Fruit fly (Drosophila melanogaster) S2 (cell line): ENCODE measurements around the gene CG7044.
A peak's percentile ranks its signal among the peaks of the same experiment; 100 is the strongest.

ENCODE experiments used
- CG8478 ChIP-seq: fragments of >200 bp; optimal IDR thresholded peaks from 2 replicates; lab custom pipeline; 2018
- CTCF ChIP-seq, 2 experiments: fragments of >200 bp; optimal IDR thresholded peaks; 2 replicates each; lab custom pipeline; 2018

Gene CG7044

dm6 chr3R:21065696-21066080 lies 35.8 kb downstream of the CG7044 start:
- TF ChIP-seq CTCF (optimal IDR thresholded peaks at IDR 0.05; lab: Kevin White, UChicago) (no peak), CG8478 (lab: Kevin White, UChicago) (no peak)

DNA sequence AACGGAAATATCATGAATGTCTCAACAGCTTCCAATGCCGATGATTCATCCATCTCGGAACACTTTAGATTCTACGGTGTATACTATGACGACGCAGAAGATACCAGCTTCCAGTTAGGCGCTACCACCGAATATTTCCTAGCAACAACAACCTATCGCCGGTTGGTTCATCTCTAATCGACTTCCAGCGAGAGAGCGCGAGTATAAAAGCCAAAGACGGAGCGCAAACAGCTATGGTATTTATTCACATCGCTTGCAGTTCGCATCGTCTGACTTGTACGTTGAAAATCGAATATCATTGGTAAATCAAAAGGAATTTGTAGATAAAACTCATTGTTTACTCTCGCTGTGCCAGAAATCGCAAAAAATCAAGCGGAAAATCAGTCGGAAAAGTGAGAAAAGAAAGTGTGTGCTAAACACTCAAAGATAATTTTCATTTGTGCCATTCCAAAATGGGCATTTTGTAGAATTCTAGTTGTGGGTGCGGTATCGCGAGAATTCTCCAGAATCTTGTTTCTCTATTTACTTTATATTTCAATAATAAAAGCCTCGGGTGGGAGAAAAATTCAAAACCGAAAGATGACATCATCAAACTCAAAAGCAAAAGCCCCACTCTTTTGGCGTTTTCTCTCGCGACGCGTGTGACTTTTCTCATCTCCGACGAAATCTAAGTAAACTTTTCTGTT lies 36.4 kb downstream of the CG7044 start, which contains the start of gene AnxB9:
Gene AnxB9, plus strand, starts transcription at position 232 of the 686 bp plus-strand sequence.
- TF ChIP-seq CTCF (optimal IDR thresholded peaks at IDR 0.05; lab: Kevin White, UChicago) = peak in 1 of 2 experiments; percentile 22
- TF ChIP-seq CG8478 (lab: Kevin White, UChicago) = no peak

DNA sequence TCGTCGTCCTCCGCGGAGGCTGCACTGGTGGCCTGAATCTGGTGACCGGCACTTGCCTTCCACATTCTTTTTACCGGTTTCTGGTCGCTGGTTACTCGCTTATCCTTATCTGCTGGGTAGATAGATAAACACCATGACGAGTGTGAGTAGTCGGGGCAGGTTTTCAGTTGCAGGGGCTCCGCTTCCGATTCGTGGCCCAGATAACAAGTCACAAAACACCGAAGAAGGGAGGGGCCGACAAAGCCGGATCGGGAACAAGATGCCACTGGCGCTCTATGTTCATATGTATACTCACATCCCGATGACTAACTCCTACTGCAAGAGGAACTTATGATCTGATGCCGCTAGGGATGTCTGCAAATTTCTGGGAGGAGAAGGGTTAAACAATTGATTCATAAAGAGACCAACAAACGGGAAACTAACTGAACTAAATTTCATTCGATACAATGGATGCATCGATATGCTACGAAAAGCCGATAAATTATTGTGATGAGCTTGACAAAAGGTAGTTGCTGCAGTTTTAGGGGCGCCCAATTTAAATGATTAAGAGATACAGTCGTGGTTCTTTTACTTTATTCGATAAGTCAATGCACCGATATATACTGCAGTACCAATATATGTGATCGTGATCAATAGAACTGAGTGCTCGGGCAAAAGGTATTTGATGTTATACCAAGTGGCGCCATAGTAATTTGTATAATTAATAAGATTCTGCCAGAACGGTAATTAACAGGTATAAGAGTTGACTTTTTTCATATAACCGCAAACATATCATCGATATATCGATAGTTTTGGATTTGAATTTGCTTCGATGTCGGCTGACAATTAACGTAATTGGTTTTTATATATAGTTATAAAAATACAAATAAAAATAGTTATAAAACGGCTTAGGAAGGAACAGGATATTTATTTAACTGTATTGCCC lies 37.3 kb downstream of the CG7044 start, which contains the start of gene Cortactin:
Gene Cortactin, minus strand, starts transcription at position 472 of the 925 bp plus-strand sequence.
- peak in 1 of 2 experiments; percentile 47 for TF ChIP-seq CTCF (optimal IDR thresholded peaks at IDR 0.05; lab: Kevin White, UChicago)
- TF ChIP-seq CG8478 (lab: Kevin White, UChicago) = no peak

DNA sequence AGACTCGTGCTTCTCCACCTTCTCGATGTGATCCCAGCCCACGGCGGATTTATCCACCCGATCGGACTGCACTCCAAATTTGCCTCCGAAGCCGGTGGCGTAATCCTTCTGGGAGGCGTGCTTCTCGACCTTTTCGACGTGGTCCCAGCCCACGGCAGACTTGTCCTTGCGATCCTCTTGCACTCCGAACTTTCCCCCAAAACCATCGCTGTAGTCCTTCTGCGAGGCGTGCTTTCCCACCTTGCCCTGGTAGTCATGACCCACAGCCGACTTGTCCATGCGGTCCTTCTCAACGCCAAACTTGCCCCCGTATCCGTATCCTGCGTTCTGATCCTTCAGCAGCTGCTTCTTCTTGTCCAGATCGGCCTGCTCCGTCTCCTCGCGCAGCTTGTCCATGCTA lies 38.1 kb downstream of the CG7044 start:
- no peak for TF ChIP-seq CTCF (optimal IDR thresholded peaks at IDR 0.05; lab: Kevin White, UChicago)
- no peak for TF ChIP-seq CG8478 (lab: Kevin White, UChicago)

DNA sequence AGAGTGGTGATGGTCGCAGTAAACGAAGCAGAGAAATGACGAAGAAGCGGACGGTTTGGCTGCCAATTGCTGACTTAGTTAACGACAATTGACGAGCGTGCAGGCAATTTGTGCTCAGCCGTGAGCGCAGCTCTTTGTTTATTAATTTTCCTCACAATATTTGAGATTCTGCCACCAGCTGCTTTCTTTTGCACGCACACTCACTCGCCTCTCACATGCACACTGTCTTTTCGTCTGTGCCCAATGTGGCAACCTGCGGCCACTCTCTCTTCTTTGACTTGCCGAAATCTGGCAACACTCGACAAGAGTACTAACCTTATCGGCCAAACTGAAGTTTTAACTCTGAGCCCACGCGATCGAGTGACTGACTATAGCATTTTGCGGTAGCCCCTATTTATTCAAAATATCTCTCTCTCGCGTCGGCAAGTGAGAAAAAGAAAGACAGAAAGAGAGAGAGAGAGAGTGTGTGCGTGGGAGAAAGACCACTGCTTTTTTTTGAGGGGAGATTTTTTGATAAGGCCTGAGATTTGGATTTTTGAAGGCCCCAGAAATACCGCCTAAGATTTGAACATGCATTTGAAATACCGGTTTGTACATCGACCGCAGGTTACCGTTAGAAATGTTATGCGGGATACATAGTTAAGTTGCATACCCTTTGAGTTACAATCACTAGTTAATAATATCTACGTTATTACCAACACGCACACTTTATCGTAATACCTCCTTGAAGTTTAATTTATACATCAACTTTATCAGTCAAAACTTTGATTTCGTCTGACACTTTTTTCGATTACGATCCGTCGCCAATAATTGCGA lies 40.9 kb downstream of the CG7044 start, which contains the start of gene Mvl:
Gene Mvl, minus strand, starts transcription at position 371 of the 816 bp plus-strand sequence.
- TF ChIP-seq CTCF (optimal IDR thresholded peaks at IDR 0.05; lab: Kevin White, UChicago) (peak; percentile 5 to 35), CG8478 (lab: Kevin White, UChicago) (no peak)

DNA sequence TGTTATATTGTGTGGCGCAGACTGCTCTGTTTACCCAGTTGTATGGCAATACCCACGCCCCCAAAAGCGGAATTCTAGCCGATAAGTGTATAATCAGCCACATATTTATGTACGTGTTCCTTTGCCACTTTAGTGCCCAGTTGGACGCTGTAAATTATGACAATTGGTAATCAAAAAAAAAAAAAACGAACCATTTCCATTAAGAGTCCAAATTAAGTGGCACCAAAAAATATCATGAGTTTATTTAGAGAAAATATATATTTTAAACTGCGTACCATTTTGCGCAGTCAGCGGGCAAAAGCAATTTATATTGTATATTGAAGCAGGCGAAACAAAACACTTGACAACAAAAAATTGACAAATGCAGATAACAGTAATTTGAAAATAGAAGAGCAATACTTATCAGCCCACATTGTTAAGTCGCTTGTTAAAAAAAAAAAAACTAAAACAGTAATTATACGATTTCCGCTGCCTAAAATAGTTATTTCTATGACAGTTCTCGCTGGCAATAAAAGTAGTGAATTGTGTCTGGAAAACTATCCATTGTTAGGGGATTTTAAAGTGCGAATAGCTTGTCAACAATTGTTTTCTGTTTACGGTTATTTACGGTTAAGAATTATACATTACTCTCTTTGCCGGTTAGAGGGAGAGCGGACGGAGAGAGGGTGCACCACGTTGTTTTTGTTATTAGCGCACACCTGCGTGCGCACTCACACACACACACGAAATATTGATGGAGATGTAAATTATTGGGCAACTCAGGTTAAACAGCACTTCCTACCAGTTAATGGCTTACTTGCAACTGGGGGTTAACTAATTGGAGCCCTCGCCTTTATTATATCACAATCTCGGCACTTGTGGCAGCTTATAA lies 41.8 kb downstream of the CG7044 start:
- TF ChIP-seq CTCF (optimal IDR thresholded peaks at IDR 0.05; lab: Kevin White, UChicago) (no peak), CG8478 (lab: Kevin White, UChicago) (no peak)

DNA sequence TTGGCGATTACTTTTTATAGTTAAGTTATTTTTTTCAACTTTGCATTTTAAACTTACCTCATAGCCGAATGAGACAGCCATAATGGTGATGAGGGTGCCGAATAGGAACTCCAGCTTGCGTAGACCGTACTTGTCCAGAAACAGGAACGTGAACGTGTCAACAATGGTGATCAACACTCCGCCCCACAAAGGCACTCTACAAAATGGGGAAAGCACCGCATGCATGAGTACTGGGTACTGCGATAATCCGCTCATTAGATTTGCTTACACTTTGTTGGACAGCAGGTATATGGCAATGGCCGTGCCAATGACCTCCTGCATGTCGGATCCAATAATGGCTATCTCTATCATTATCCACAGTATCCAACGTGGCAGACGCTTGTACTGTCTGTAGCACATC lies 44.0 kb downstream of the CG7044 start:
- no peak for TF ChIP-seq CG8478 (lab: Kevin White, UChicago)
- TF ChIP-seq CTCF (optimal IDR thresholded peaks at IDR 0.05; lab: Kevin White, UChicago) = no peak

DNA sequence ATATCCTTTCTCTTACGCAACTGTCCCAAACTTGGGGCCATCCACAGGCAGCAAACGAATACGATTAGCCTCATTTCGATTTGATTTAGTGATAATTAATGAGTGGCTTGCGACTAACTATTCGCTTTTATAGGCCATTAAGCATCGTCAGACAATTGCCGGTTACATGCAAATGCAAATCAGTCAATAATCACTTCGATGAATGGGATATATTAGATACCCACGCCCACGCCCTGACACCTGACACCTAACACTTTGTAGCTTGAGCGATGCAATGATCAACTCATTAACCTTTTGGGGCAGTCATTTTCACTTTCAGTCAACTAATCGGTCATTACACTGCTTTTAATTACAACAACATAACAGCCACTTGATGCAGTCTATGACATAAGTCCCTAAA lies 50.6 kb downstream of the CG7044 start, which contains the start of gene Jhbp15:
Gene Jhbp15, minus strand, starts transcription at position 101 of the 400 bp plus-strand sequence.
- TF ChIP-seq CTCF (optimal IDR thresholded peaks at IDR 0.05; lab: Kevin White, UChicago) (no peak), CG8478 (lab: Kevin White, UChicago) (no peak)

dm6 chr3R:21048729-21049128 lies 52.8 kb downstream of the CG7044 start, which contains the start of gene CG7079:
Gene CG7079, minus strand, starts transcription at chr3R:21048829.
- TF ChIP-seq CG8478 (lab: Kevin White, UChicago) (no peak), CTCF (optimal IDR thresholded peaks at IDR 0.05; lab: Kevin White, UChicago) (no peak)
